Worm (Caenorhabditis elegans) whole organism, early embryonic: Measurements from ENCODE around the gene Y43F8C.7.

ENCODE experiments used
- aly-1 ChIP-seq: sonication (generic microtip); optimal IDR thresholded peaks from 2 replicates; lab custom pipeline; 2016; ENCODE audit warnings: missing genetic modification characterization, missing compliant biosample characterization
- ama-1 ChIP-seq: fragments of 150-350 bp; optimal IDR thresholded peaks from 2 replicates; lab custom pipeline; 2014
- flt-1 ChIP-seq: fragments of 200-800 bp; sonication (Bioruptor generic); IDR thresholded peaks from 2 replicates; pipeline ENCODE4 v1.3.6; 2022; ENCODE audit warnings: missing genetic modification characterization, missing compliant biosample characterization
- hmbx-1 ChIP-seq: sonication (generic microtip); optimal IDR thresholded peaks from 2 replicates; lab custom pipeline; 2016; ENCODE audit warnings: mild to moderate bottlenecking, missing genetic modification characterization, missing compliant biosample characterization
- scrt-1 ChIP-seq: fragments of 200-800 bp; sonication (Bioruptor generic); IDR thresholded peaks from 2 replicates; pipeline ENCODE4 v1.3.6; 2022; ENCODE audit warnings: missing genetic modification characterization, missing compliant biosample characterization
- sea-1 ChIP-seq: fragments of 200-800 bp; sonication (Bioruptor generic); conservative IDR thresholded peaks from 2 replicates; pipeline ENCODE4 v1.3.6; 2022; ENCODE audit warnings: missing genetic modification characterization, missing compliant biosample characterization

ce11 chrV:19634197-19634596 lies 9.6 kb downstream of the Y43F8C.7 start:
- TF ChIP-seq ama-1 (lab: Kevin White, UChicago) (no peak), sea-1 (GFP tag; lab: Robert Waterston, UW) (no peak), hmbx-1 (tag; lab: Kevin White, UChicago) (no peak), aly-1 (no peak), flt-1 (GFP tag; lab: Robert Waterston, UW) (no peak), scrt-1 (no peak)
